Worm (Caenorhabditis elegans): ENCODE results near the gene Y53F4B.9.

DNA sequence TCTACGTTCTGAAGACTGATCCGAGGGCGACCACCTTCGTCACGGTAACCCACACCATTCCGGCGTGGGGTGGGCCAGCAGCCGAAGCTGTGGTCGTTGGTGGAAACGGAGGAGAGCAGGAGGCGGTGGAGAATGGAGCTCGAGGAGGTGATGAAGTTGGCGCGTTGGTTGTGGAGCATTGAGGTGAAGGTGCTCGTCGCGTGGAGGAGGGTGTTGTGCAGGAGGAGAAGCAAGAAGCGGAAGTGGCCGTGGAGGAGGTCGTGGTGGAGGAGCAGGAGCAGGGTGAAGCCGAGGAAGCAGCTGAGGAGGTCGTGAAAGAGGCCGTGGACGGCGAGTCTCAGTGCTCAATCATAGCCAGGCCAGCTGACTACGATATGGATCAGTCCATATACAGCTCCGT is 48.1 kb upstream of the Y53F4B.9 start, which contains the start of gene Y53F4B.17:
- no peak for TF ChIP-seq nfya-1 (tag; optimal IDR thresholded peaks at IDR 0.05; ENCODE audit: borderline replicate concordance, insufficient read depth)
- TF ChIP-seq dpff-1 (tag; optimal IDR thresholded peaks at IDR 0.05) = no peak
- no peak for TF ChIP-seq Y67H2A.10 (GFP tag; conservative IDR thresholded peaks at IDR 0.05)
- TF ChIP-seq zim-3 (tag; optimal IDR thresholded peaks at IDR 0.05) = no peak
- TF ChIP-seq lin-26 (GFP tag; IDR thresholded peaks at IDR 0.05) = no peak
- TF ChIP-seq C17E4.6 (GFP tag; IDR thresholded peaks at IDR 0.05) = no peak
- no peak for TF ChIP-seq pha-4 (tag; optimal IDR thresholded peaks at IDR 0.05)
